Worm (Caenorhabditis elegans) whole organism, dauer: ENCODE results near the gene W02D7.4.

ENCODE experiments used
- unc-62 ChIP-seq: sonication (generic microtip); optimal IDR thresholded peaks from 2 replicates; lab custom pipeline; 2017; ENCODE audit warnings: missing biosample characterization, missing genetic modification reagents, missing genetic modification characterization

W02D7.4 gene

ce11 chrV:8263941-8264340, 33.5 kb downstream of the W02D7.4 start, which contains the start of gene C16D9.9:
Gene C16D9.9 (plus strand): TSS chrV:8264241.
- TF ChIP-seq unc-62 (GFP tag; lab: Kevin White, UChicago): no peak

ce11 chrV:8263466-8263865, 33.9 kb downstream of the W02D7.4 start, which contains the start of gene C16D9.8:
Gene C16D9.8 (minus strand): TSS chrV:8263566.
- TF ChIP-seq unc-62 (GFP tag; lab: Kevin White, UChicago): no peak

- no peak for TF ChIP-seq unc-62 (GFP tag; lab: Kevin White, UChicago)
Observed at ce11 chrV:8262212-8262611, 35.2 kb downstream of the W02D7.4 start.

- TF ChIP-seq unc-62 (GFP tag; lab: Kevin White, UChicago): no peak
Observed at ce11 chrV:8259016-8259415, 38.4 kb downstream of the W02D7.4 start, which contains the start of gene C16D9.1. Gene C16D9.1 (plus strand): TSS chrV:8259316.

ce11 chrV:8254973-8255372, 42.4 kb downstream of the W02D7.4 start:
- TF ChIP-seq unc-62 (GFP tag; lab: Kevin White, UChicago): no peak

- TF ChIP-seq unc-62 (GFP tag; lab: Kevin White, UChicago): no peak
Observed at ce11 chrV:8253946-8254345, 43.5 kb downstream of the W02D7.4 start.

ce11 chrV:8252532-8252931, 44.9 kb downstream of the W02D7.4 start:
- TF ChIP-seq unc-62 (GFP tag; lab: Kevin White, UChicago): no peak

ce11 chrV:8251075-8251474, 46.3 kb downstream of the W02D7.4 start:
- no peak for TF ChIP-seq unc-62 (GFP tag; lab: Kevin White, UChicago)

- no peak for TF ChIP-seq unc-62 (GFP tag; lab: Kevin White, UChicago)
Observed at ce11 chrV:8250208-8250607, 47.2 kb downstream of the W02D7.4 start, which contains the start of gene C16D9.6. Gene C16D9.6 (minus strand): TSS chrV:8250308.

- TF ChIP-seq unc-62 (GFP tag; lab: Kevin White, UChicago): no peak
Observed at ce11 chrV:8247311-8248105, 49.9 kb downstream of the W02D7.4 start.
